Worm (Caenorhabditis elegans): Measurements from ENCODE around the gene glb-3.

glb-3 gene

DNA sequence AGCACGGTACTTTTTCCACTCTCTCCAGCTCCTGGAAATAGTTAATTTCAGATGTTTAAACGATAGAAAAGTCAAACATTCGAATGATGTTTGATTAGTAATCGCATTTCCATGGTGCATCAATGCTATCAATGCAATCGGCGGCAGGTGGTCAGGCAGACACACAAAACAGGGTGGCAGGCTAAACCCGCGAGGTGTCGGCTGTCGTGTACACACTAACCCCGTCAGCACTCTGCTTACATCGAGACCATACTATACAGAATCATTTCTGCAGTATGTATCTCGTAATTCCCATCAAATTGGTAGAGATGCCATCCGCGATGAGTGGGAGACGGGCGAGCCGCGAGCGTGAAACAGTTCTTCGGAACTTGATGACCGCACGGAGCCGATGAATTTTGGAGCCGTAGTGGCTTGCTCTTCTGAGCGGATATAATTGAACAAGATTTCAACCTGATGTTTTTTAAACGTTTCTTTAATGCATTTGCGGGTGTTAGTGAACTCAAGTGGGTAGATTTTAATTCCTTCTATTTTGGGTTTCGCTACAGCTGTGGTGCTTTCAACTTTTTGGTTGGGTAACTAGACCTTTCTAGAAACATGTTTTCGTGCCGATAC, 42.4 kb downstream of the glb-3 start:
- peak; percentile 32 for TF ChIP-seq lin-13 (GFP tag; optimal IDR thresholded peaks at IDR 0.05)
- TF ChIP-seq elt-3 (tag; optimal IDR thresholded peaks at IDR 0.05): peak in 4 of 6 experiments; percentile 16 to 55 (median 40)
- peak; percentile 82 for TF ChIP-seq nhr-71 (tag; optimal IDR thresholded peaks at IDR 0.05)
- 0 out of 2 replicates have a peak, but pooled peaks have one; percentile 2 for TF ChIP-seq ceh-88 (GFP tag; IDR thresholded peaks at IDR 0.05)
- peak in 1 of 2 experiments; percentile 17 for TF ChIP-seq efl-1 (optimal IDR thresholded peaks at IDR 0.05)
- peak in 1 of 2 experiments; percentile 85 for TF ChIP-seq efl-1 (GFP tag; optimal IDR thresholded peaks at IDR 0.05 in 1 of 2)
- TF ChIP-seq rnt-1 (tag; optimal IDR thresholded peaks at IDR 0.05): peak; percentile 82
- peak; percentile 10 for TF ChIP-seq xbp-1 (tag; optimal IDR thresholded peaks at IDR 0.05)
- TF ChIP-seq snpc-4 (tag; optimal IDR thresholded peaks at IDR 0.05): peak; percentile 97
- peak; percentile 76 for TF ChIP-seq nhr-47 (tag; optimal IDR thresholded peaks at IDR 0.05)
- TF ChIP-seq elt-2 (tag; optimal IDR thresholded peaks at IDR 0.05): peak; percentile 93
- peak; percentile 17 for TF ChIP-seq lin-39 (tag; optimal IDR thresholded peaks at IDR 0.05)
- peak; percentile 82 for TF ChIP-seq nhr-90 (tag; optimal IDR thresholded peaks at IDR 0.05; ENCODE audit: poor library complexity)
- peak; percentile 13 for TF ChIP-seq nhr-77 (tag; optimal IDR thresholded peaks at IDR 0.05)
- TF ChIP-seq mdl-1 (tag; optimal IDR thresholded peaks at IDR 0.05): peak in 1 of 2 experiments; percentile 16
- peak in 1 of 2 experiments; percentile 29 for TF ChIP-seq lin-35 (GFP tag; optimal IDR thresholded peaks at IDR 0.05)
- TF ChIP-seq lin-14 (GFP tag; optimal IDR thresholded peaks at IDR 0.05): peak; percentile 64
- peak; percentile 88 for TF ChIP-seq nhr-19 (GFP tag; conservative IDR thresholded peaks at IDR 0.05)
- peak; percentile 65 for TF ChIP-seq swsn-7 (tag; optimal IDR thresholded peaks at IDR 0.05)
- TF ChIP-seq snu-23 (GFP tag; optimal IDR thresholded peaks at IDR 0.05): peak; percentile 60
- peak; percentile 74 for TF ChIP-seq nhr-20 (tag; optimal IDR thresholded peaks at IDR 0.05)
- peak; percentile 86 for TF ChIP-seq nhr-85 (tag)
- TF ChIP-seq lsy-2 (tag; optimal IDR thresholded peaks at IDR 0.05): peak in 1 of 2 experiments; percentile 11
- TF ChIP-seq grh-1 (GFP tag; IDR thresholded peaks at IDR 0.05): peak; percentile 46

DNA sequence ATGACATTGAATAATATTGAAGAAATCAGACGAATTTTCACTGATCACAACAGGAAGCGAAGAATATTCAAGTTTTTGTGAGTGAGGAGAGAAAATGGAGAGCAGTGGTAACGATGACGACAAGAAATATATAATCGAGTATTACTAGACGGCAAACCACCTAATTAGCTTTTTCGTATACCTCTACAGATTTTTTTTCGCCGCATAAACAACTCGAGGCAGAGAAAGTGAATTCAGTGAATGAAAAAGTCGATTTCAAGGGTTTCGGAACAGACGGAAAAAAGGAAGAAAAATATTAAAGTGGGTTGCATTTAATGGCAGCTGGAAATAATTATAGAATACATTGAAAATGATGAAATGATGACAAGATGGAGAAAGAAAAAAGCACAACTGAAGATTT, 43.2 kb downstream of the glb-3 start, which contains the start of gene gpa-1:
Gene gpa-1, minus strand, starts transcription at position 101 of the 400 bp plus-strand sequence.
- no peak for TF ChIP-seq pax-3 (tag; optimal IDR thresholded peaks at IDR 0.05)
- TF ChIP-seq fkh-8 (tag; optimal IDR thresholded peaks at IDR 0.05): peak; percentile 20
- no peak for TF ChIP-seq ceh-88 (GFP tag; IDR thresholded peaks at IDR 0.05)
- TF ChIP-seq efl-1 (optimal IDR thresholded peaks at IDR 0.05): no peak
- no peak for TF ChIP-seq efl-1 (GFP tag; optimal IDR thresholded peaks at IDR 0.05 in 1 of 2)

DNA sequence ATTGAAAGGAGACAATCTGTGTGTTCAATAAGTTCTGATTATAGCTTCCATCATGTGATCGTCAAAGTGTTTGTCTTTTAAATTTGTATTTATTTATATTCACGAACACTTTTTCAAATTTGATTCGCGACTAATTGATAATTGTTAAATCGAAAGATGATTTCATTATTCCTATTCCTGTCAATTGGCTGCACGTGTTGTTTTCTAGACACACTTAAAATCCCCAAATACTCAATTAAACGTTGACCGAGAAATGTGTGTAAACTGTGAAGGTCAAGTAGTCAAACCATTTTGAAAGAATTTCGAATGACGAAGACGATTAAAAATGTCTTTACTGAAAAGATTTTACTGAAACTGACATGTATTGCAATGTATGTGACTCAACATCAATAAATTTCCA, 46.6 kb downstream of the glb-3 start:
- no peak for TF ChIP-seq mep-1 (tag; optimal IDR thresholded peaks at IDR 0.05)
- TF ChIP-seq nhr-20 (tag; optimal IDR thresholded peaks at IDR 0.05): peak; percentile 24
- TF ChIP-seq sptf-1 (tag; optimal IDR thresholded peaks at IDR 0.05): no peak
- peak; percentile 51 for TF ChIP-seq lin-14 (GFP tag; optimal IDR thresholded peaks at IDR 0.05)
- no peak for TF ChIP-seq swsn-7 (tag; optimal IDR thresholded peaks at IDR 0.05)
- peak in 1 of 6 experiments; percentile 3 for TF ChIP-seq elt-3 (tag; optimal IDR thresholded peaks at IDR 0.05)
- no peak for TF ChIP-seq tbx-2 (tag; optimal IDR thresholded peaks at IDR 0.05)
- no peak for TF ChIP-seq efl-1 (optimal IDR thresholded peaks at IDR 0.05)
- peak in 1 of 2 experiments; percentile 8 for TF ChIP-seq efl-1 (GFP tag; optimal IDR thresholded peaks at IDR 0.05 in 1 of 2)
- no peak for TF ChIP-seq nhr-237 (tag; optimal IDR thresholded peaks at IDR 0.05)
- peak; percentile 89 for TF ChIP-seq nhr-85 (tag)
- TF ChIP-seq nhr-12 (tag; optimal IDR thresholded peaks at IDR 0.05): no peak
- no peak for TF ChIP-seq hpl-2 (GFP tag; optimal IDR thresholded peaks at IDR 0.05)

DNA sequence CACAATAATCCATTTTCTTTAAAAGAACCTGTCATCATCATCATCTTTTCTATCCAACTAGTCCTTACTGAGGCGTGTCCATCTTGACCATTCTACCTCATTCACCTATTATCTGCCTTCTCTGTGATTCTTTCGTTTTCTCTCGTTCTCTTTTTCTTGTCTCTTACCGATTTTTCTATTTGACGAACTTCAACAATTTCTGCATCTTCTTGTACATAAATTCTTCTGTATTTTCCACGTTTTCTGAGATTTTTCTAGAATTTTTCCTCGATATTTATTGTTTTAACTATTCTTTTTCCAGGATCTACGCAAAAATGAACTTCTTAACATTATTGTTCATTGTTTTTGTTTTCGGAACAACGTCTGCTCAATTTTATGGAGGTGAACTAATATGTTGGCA, 48.5 kb downstream of the glb-3 start, which contains the start of gene cnc-10:
Gene cnc-10, plus strand, starts transcription at position 301 of the 400 bp plus-strand sequence.
- peak; percentile 11 for TF ChIP-seq lin-14 (GFP tag; optimal IDR thresholded peaks at IDR 0.05)
- TF ChIP-seq blmp-1 (tag; optimal IDR thresholded peaks at IDR 0.05): peak; percentile 42
- no peak for TF ChIP-seq ceh-82 (tag; optimal IDR thresholded peaks at IDR 0.05)
- TF ChIP-seq hlh-17 (GFP tag; optimal IDR thresholded peaks at IDR 0.05; ENCODE audit: borderline replicate concordance): no peak
- peak in 1 of 6 experiments; percentile 18 for TF ChIP-seq elt-3 (tag; optimal IDR thresholded peaks at IDR 0.05)
- no peak for TF ChIP-seq nhr-28 (tag; optimal IDR thresholded peaks at IDR 0.05)
- TF ChIP-seq snu-23 (GFP tag; optimal IDR thresholded peaks at IDR 0.05): peak; percentile 16

All from whole organism, L1 larva.